Worm (Caenorhabditis elegans) whole organism, mixed stage, embryonic: ENCODE measurements around the gene F15B9.11.

Experiments used
- bed-3 ChIP-seq: fragments of 200-800 bp; sonication (Bioruptor generic); optimal IDR thresholded peaks from 3 replicates; lab custom pipeline; 2018; ENCODE audit warnings: mild to moderate bottlenecking, missing genetic modification characterization, moderate library complexity, missing compliant biosample characterization
- cnd-1 ChIP-seq: fragments of 200-800 bp; sonication (Bioruptor generic); optimal IDR thresholded peaks from 2 replicates; lab custom pipeline; 2018; ENCODE audit warnings: mild to moderate bottlenecking, missing genetic modification characterization, missing compliant biosample characterization
- ham-2 ChIP-seq: fragments of 200-800 bp; sonication (Bioruptor generic); optimal IDR thresholded peaks from 2 replicates; lab custom pipeline; 2018; ENCODE audit warnings: mild to moderate bottlenecking, missing genetic modification characterization, missing compliant biosample characterization
- lin-13 ChIP-seq: fragments of 150-350 bp; optimal IDR thresholded peaks from 2 replicates; lab custom pipeline; 2014; ENCODE audit warnings: missing biosample characterization, missing genetic modification characterization
- lin-32 ChIP-seq: fragments of 200-800 bp; sonication (Bioruptor generic); optimal IDR thresholded peaks from 2 replicates; lab custom pipeline; 2018; ENCODE audit warnings: mild to moderate bottlenecking, missing genetic modification characterization, missing compliant biosample characterization
- lsy-2 ChIP-seq: fragments of 150-350 bp; optimal IDR thresholded peaks from 2 replicates; lab custom pipeline; 2014; ENCODE audit warnings: missing biosample characterization, missing genetic modification characterization
- nhr-12 ChIP-seq: fragments of 150-350 bp; optimal IDR thresholded peaks from 2 replicates; lab custom pipeline; 2014; ENCODE audit warnings: missing biosample characterization, missing genetic modification characterization
- nhr-237 ChIP-seq: fragments of 150-350 bp; optimal IDR thresholded peaks from 2 replicates; lab custom pipeline; 2014; ENCODE audit warnings: missing biosample characterization, missing genetic modification characterization
- sem-2 ChIP-seq: fragments of 200-800 bp; sonication (Bioruptor generic); optimal IDR thresholded peaks from 2 replicates; lab custom pipeline; 2018; ENCODE audit warnings: mild to moderate bottlenecking, missing genetic modification characterization, missing compliant biosample characterization
- snpc-4 ChIP-seq: fragments of 150-350 bp; optimal IDR thresholded peaks from 2 replicates; lab custom pipeline; 2014; ENCODE audit warnings: missing biosample characterization, missing genetic modification characterization
- unc-39 ChIP-seq: fragments of 150-350 bp; optimal IDR thresholded peaks from 2 replicates; lab custom pipeline; 2014; ENCODE audit warnings: missing biosample characterization, missing genetic modification characterization
- unc-62 ChIP-seq: fragments of 150-350 bp; optimal IDR thresholded peaks from 2 replicates; lab custom pipeline; 2014; ENCODE audit warnings: missing biosample characterization, missing genetic modification reagents, missing genetic modification characterization

DNA sequence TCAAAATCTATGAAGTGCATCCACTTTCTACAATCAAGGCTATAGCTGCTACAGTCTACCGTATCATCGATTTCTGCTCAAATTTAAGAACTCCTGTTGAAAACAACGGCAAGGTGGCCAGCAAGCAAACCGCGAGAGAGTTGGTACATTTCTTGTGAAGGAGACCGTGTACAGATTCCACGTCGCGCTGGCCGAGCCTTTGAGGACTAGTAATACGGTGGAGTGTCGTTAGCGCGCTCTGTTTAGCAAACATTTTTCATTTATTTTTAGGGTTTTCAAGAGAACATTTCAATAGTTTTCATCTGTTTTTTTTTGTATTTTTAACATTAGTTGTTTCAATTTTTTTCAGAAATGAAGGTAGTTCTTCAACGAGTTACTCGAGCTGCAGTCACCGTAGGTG is 40.4 kb downstream of the F15B9.11 start, which contains the start of gene pqn-68:
- no peak for TF ChIP-seq lin-13 (tag; lab: Kevin White, UChicago)
- no peak for TF ChIP-seq bed-3 (GFP tag; lab: Kevin White, UChicago)
- no peak for TF ChIP-seq nhr-237 (tag; lab: Kevin White, UChicago)
- no peak for TF ChIP-seq lsy-2 (tag; lab: Kevin White, UChicago)
- no peak for TF ChIP-seq nhr-12 (tag; lab: Kevin White, UChicago)
- no peak for TF ChIP-seq lin-32 (GFP tag; lab: Kevin White, UChicago)
- no peak for TF ChIP-seq sem-2
- TF ChIP-seq ham-2 (GFP tag; lab: Kevin White, UChicago): no peak
- TF ChIP-seq cnd-1: no peak
- TF ChIP-seq snpc-4 (tag; lab: Kevin White, UChicago): no peak
- no peak for TF ChIP-seq unc-62 (GFP tag; lab: Kevin White, UChicago)
- no peak for TF ChIP-seq unc-39 (tag; lab: Kevin White, UChicago)
